Fruit fly (Drosophila melanogaster): ENCODE measurements around the gene pn.
A peak's percentile ranks its signal among the peaks of the same experiment; 100 is the strongest.

pn gene

dm6 chrX:2180750-2181261 is at the start of gene pn (continued):
- TF ChIP-seq vnd (GFP tag; IDR thresholded peaks at IDR 0.05; ENCODE audit: partially characterized antibody) (no peak), Jarid2 (GFP tag; optimal IDR thresholded peaks at IDR 0.05) (no peak), CG11695 (GFP tag; IDR thresholded peaks at IDR 0.05) (no peak), trem (tag; optimal IDR thresholded peaks at IDR 0.05) (peak; percentile 0), Hr51 (GFP tag; optimal IDR thresholded peaks at IDR 0.05) (no peak), CG17612 (GFP tag; IDR thresholded peaks at IDR 0.05) (no peak), insv (GFP tag; optimal IDR thresholded peaks at IDR 0.05) (no peak), Hr3 (GFP tag; optimal IDR thresholded peaks at IDR 0.05) (no peak), tio (GFP tag; optimal IDR thresholded peaks at IDR 0.05) (no peak), phol (tag; optimal IDR thresholded peaks at IDR 0.05) (peak; percentile 8), lola (GFP tag; optimal IDR thresholded peaks at IDR 0.05) (no peak), sens-2 (GFP tag; IDR thresholded peaks at IDR 0.05) (no peak), CG14860 (GFP tag; IDR thresholded peaks at IDR 0.05; ENCODE audit: partially characterized antibody) (0 out of 3 replicates have a peak, but pooled peaks have one; percentile 44), CG9817 (tag; optimal IDR thresholded peaks at IDR 0.05) (no peak), chinmo (GFP tag; IDR thresholded peaks at IDR 0.05; ENCODE audit: partially characterized antibody) (0 out of 4 replicates have a peak, but pooled peaks have one; percentile 22), CG4820 (GFP tag; optimal IDR thresholded peaks at IDR 0.05) (no peak), NC2α (GFP tag; optimal IDR thresholded peaks at IDR 0.05) (no peak), CG10431 (GFP tag; optimal IDR thresholded peaks at IDR 0.05) (no peak), dan (GFP tag; IDR thresholded peaks at IDR 0.05) (no peak), CG10209 (GFP tag; optimal IDR thresholded peaks at IDR 0.05) (no peak), CG17186 (GFP tag; optimal IDR thresholded peaks at IDR 0.05) (peak; percentile 37), Dbx (GFP tag; IDR thresholded peaks at IDR 0.05) (no peak), CG17912 (GFP tag; optimal IDR thresholded peaks at IDR 0.05) (no peak), org-1 (GFP tag; optimal IDR thresholded peaks at IDR 0.05) (no peak), CG7963 (GFP tag; IDR thresholded peaks at IDR 0.05; ENCODE audit: partially characterized antibody) (no peak), Side (GFP tag; optimal IDR thresholded peaks at IDR 0.05) (no peak), CG8359 (GFP tag; optimal IDR thresholded peaks at IDR 0.05; ENCODE audit: borderline replicate concordance) (no peak), gce (GFP tag; IDR thresholded peaks at IDR 0.05) (no peak), al (GFP tag; IDR thresholded peaks at IDR 0.05) (no peak), CG17361 (GFP tag; IDR thresholded peaks at IDR 0.05) (no peak), lbe (GFP tag; optimal IDR thresholded peaks at IDR 0.05) (no peak), CG18619 (GFP tag; optimal IDR thresholded peaks at IDR 0.05) (no peak), hkb (optimal IDR thresholded peaks at IDR 0.05) (no peak), hkb (GFP tag; IDR thresholded peaks at IDR 0.05) (no peak), Drgx (GFP tag; IDR thresholded peaks at IDR 0.05) (no peak), wek (GFP tag; optimal IDR thresholded peaks at IDR 0.05) (no peak), CG17568 (GFP tag; optimal IDR thresholded peaks at IDR 0.05) (no peak), CkIIα-i1 (GFP tag; IDR thresholded peaks at IDR 0.05) (no peak), CG2129 (GFP tag; IDR thresholded peaks at IDR 0.05; ENCODE audit: partially characterized antibody) (no peak), ttk (GFP tag; IDR thresholded peaks at IDR 0.05) (no peak), cato (GFP tag; optimal IDR thresholded peaks at IDR 0.05; ENCODE audit: borderline replicate concordance) (no peak), MBD-R2 (GFP tag; IDR thresholded peaks at IDR 0.05) (peak; percentile 33; the same call in 1 of the 2 replicates), tin (GFP tag; optimal IDR thresholded peaks at IDR 0.05) (no peak), exex (tag; optimal IDR thresholded peaks at IDR 0.05) (no peak), CG13123 (GFP tag; optimal IDR thresholded peaks at IDR 0.05) (no peak), BtbVII (GFP tag; optimal IDR thresholded peaks at IDR 0.05) (no peak), Sox102F (GFP tag; optimal IDR thresholded peaks at IDR 0.05) (no peak), sisA (GFP tag; IDR thresholded peaks at IDR 0.05) (no peak), CG14710 (tag; optimal IDR thresholded peaks at IDR 0.05) (peak; percentile 19), CG13624 (GFP tag; optimal IDR thresholded peaks at IDR 0.05) (no peak)
